Fruit fly (Drosophila melanogaster) whole organism, wandering third instar larva: ENCODE results near the gene CG31778.

ENCODE experiments used
- CG9705 ChIP-seq: fragments of 200-800 bp; sonication (Bioruptor generic); optimal IDR thresholded peaks from 2 replicates; lab custom pipeline; 2018; ENCODE audit warnings: missing biosample characterization, mild to moderate bottlenecking, missing genetic modification characterization
- CrebA ChIP-seq: fragments of 200-800 bp; sonication (Bioruptor generic); optimal IDR thresholded peaks from 2 replicates; lab custom pipeline; 2016; ENCODE audit warnings: missing biosample characterization, mild to moderate bottlenecking, missing genetic modification characterization, borderline replicate concordance
- Dfd ChIP-seq: fragments of >200 bp; optimal IDR thresholded peaks from 2 replicates; lab custom pipeline; 2017; ENCODE audit warnings: missing biosample characterization, missing genetic modification characterization
- GATAd ChIP-seq: sonication (Bioruptor generic); optimal IDR thresholded peaks from 2 replicates; lab custom pipeline; 2016; ENCODE audit warnings: missing biosample characterization, missing genetic modification characterization
- Mio ChIP-seq: sonication (Bioruptor generic); optimal IDR thresholded peaks from 2 replicates; lab custom pipeline; 2016; ENCODE audit warnings: missing biosample characterization, missing genetic modification characterization
- Myc ChIP-seq: fragments of >200 bp; optimal IDR thresholded peaks from 2 replicates; lab custom pipeline; 2017
- N ChIP-seq: fragments of >200 bp; optimal IDR thresholded peaks from 2 replicates; lab custom pipeline; 2018; ENCODE audit warnings: missing biosample characterization, missing external identifiers, missing genetic modification characterization
- Vsx2 ChIP-seq: fragments of 200-300, 225-300 bp; sonication (Bioruptor generic); optimal IDR thresholded peaks from 2 replicates; lab custom pipeline; 2018; ENCODE audit warnings: missing biosample characterization, missing genetic modification characterization; ENCODE audit not compliant: partially characterized antibody
- ey ChIP-seq: fragments of 200-800 bp; sonication (Bioruptor generic); optimal IDR thresholded peaks from 2 replicates; lab custom pipeline; 2016; ENCODE audit warnings: missing biosample characterization, missing genetic modification characterization
- foxo ChIP-seq, 2 experiments: fragments of 200-800 bp; sonication (Bioruptor generic); optimal IDR thresholded peaks; 2 replicates in 1 of 2; 3 replicates in 1 of 2; lab custom pipeline; 2016 to 2017; ENCODE audit warnings: missing biosample characterization in 2 of 2, missing genetic modification characterization in 2 of 2
- fru ChIP-seq: fragments of 200-800 bp; sonication (Bioruptor generic); optimal IDR thresholded peaks from 3 replicates; lab custom pipeline; 2016; ENCODE audit warnings: missing biosample characterization, mild to moderate bottlenecking, missing genetic modification characterization
- lola ChIP-seq: fragments of >200 bp; optimal IDR thresholded peaks from 2 replicates; lab custom pipeline; 2017; ENCODE audit warnings: missing biosample characterization, missing genetic modification characterization
- psq ChIP-seq: fragments of 200-800 bp; sonication (Bioruptor generic); optimal IDR thresholded peaks from 3 replicates; lab custom pipeline; 2017; ENCODE audit warnings: missing biosample characterization, mild to moderate bottlenecking, missing genetic modification characterization, moderate library complexity
- sage ChIP-seq: fragments of 200-800 bp; sonication (Bioruptor generic); optimal IDR thresholded peaks from 2 replicates; lab custom pipeline; 2016; ENCODE audit warnings: missing biosample characterization, mild to moderate bottlenecking, missing genetic modification characterization

DNA sequence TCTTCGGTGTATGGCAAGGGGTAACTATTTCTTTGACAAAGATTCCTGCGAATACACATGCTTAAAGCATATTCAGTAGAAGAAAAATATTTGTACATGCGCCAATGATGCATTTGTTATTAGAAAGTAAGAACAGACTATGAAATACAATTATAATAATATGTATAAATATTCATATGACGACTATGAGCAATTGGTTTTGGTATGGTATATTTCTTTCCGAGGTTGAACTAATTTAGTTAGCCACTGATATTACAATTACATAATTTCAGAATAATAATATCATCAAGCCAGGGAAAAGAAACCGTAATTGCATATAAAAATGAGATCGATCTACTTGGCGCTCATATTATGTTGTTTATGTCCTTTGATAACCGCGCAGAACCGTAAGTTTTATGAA lies 3.8 kb downstream of the CG31778 start, which contains the start of gene CG43145:
- TF ChIP-seq sage (GFP tag; lab: Kevin White, UChicago) (no peak), ey (no peak), fru (GFP tag; lab: Kevin White, UChicago) (no peak), psq (no peak), N (GFP tag; lab: Kevin White, UChicago) (no peak), GATAd (GFP tag; lab: Kevin White, UChicago) (no peak), Vsx2 (no peak), Dfd (GFP tag; lab: Kevin White, UChicago) (no peak), foxo (GFP tag; optimal IDR thresholded peaks at IDR 0.05; lab: Kevin White, UChicago) (no peak), CrebA (GFP tag; lab: Kevin White, UChicago) (no peak), lola (GFP tag; lab: Kevin White, UChicago) (no peak), CG9705 (GFP tag; lab: Kevin White, UChicago) (no peak), Myc (lab: Kevin White, UChicago) (no peak), Mio (GFP tag; lab: Kevin White, UChicago) (no peak)
